Worm (Caenorhabditis elegans) whole organism, L1 larva: ENCODE measurements around the gene C55A6.3.
A peak's percentile ranks its signal among the peaks of the same experiment; 100 is the strongest.

Source experiments
- C34B4.2 ChIP-seq: sonication (generic microtip); optimal IDR thresholded peaks from 2 replicates; lab custom pipeline; 2017; ENCODE audit warnings: mild to moderate bottlenecking, missing genetic modification characterization, missing compliant biosample characterization
- F16B12.6 ChIP-seq: fragments of 150-350 bp; optimal IDR thresholded peaks from 2 replicates; lab custom pipeline; 2014; ENCODE audit warnings: missing biosample characterization, missing genetic modification characterization
- Y116A8C.19 ChIP-seq: sonication (generic microtip); optimal IDR thresholded peaks from 2 replicates; lab custom pipeline; 2016; ENCODE audit warnings: missing compliant biosample characterization, missing genetic modification characterization, borderline replicate concordance
- aha-1 ChIP-seq: fragments of 150-350 bp; optimal IDR thresholded peaks from 2 replicates; lab custom pipeline; 2014; ENCODE audit warnings: missing biosample characterization, missing genetic modification characterization
- ama-1 ChIP-seq: fragments of 150-350 bp; optimal IDR thresholded peaks from 2 replicates; lab custom pipeline; 2014
- blmp-1 ChIP-seq: fragments of 150-350 bp; optimal IDR thresholded peaks from 2 replicates; lab custom pipeline; 2014; ENCODE audit warnings: missing biosample characterization, missing genetic modification characterization
- ceh-8 ChIP-seq: fragments of 200-800 bp; sonication (Bioruptor generic); optimal IDR thresholded peaks from 2 replicates; lab custom pipeline; 2018; ENCODE audit warnings: mild to moderate bottlenecking, missing genetic modification characterization, moderate library complexity, missing compliant biosample characterization
- ceh-82 ChIP-seq, 3 experiments: fragments of 150-350 bp in 1 of 3; sonication (generic microtip) in 2 of 3; optimal IDR thresholded peaks; 2 replicates each; lab custom pipeline; 2014 to 2017; ENCODE audit warnings: missing biosample characterization in 3 of 3, missing genetic modification characterization in 3 of 3
- ceh-90 ChIP-seq: sonication (generic microtip); optimal IDR thresholded peaks from 2 replicates; lab custom pipeline; 2016; ENCODE audit warnings: missing genetic modification characterization, missing compliant biosample characterization
- dpl-1 ChIP-seq, 3 experiments: fragments of 150-350 bp in 2 of 3; sonication (generic microtip) in 1 of 3; optimal IDR thresholded peaks; 2 replicates each; lab custom pipeline; 2014 to 2017; ENCODE audit warnings: missing biosample characterization in 3 of 3, missing genetic modification characterization in 3 of 3, missing genetic modification reagents in 3 of 3
- efl-1 ChIP-seq, 4 experiments: fragments of 150-350 bp; optimal IDR thresholded peaks in 3 of 4; peaks in 1 of 4; 1 replicate in 1 of 4; 2 replicates in 3 of 4; lab custom pipeline; 2014; ENCODE audit warnings: missing biosample characterization in 2 of 4, missing genetic modification characterization in 2 of 4, missing genetic modification reagents in 2 of 4
- egl-27 ChIP-seq, 2 experiments: fragments of 150-350 bp in 1 of 2; sonication (generic microtip); optimal IDR thresholded peaks; 3 replicates each; lab custom pipeline; 2017 to 2018; ENCODE audit warnings: missing biosample characterization in 2 of 2, missing genetic modification characterization in 2 of 2, missing genetic modification reagents in 2 of 2
- fkh-8 ChIP-seq: sonication (generic microtip); optimal IDR thresholded peaks from 2 replicates; lab custom pipeline; 2016; ENCODE audit warnings: mild to moderate bottlenecking, missing genetic modification characterization, missing compliant biosample characterization
- fos-1 ChIP-seq: fragments of 150-350 bp; optimal IDR thresholded peaks from 2 replicates; lab custom pipeline; 2014; ENCODE audit warnings: missing biosample characterization, missing genetic modification characterization
- grh-1 ChIP-seq: fragments of 200-800 bp; sonication (Bioruptor generic); IDR thresholded peaks from 2 replicates; pipeline ENCODE4 v1.3.6; 2022; ENCODE audit warnings: missing genetic modification reagents, missing genetic modification characterization, missing compliant biosample characterization
- hlh-4 ChIP-seq: sonication (generic microtip); optimal IDR thresholded peaks from 2 replicates; lab custom pipeline; 2016; ENCODE audit warnings: mild to moderate bottlenecking, missing genetic modification characterization, missing compliant biosample characterization
- hpl-2 ChIP-seq: fragments of 150-350 bp; optimal IDR thresholded peaks from 2 replicates; lab custom pipeline; 2014; ENCODE audit warnings: missing biosample characterization, missing genetic modification reagents, missing genetic modification characterization
- irx-1 ChIP-seq: sonication (generic microtip); optimal IDR thresholded peaks from 2 replicates; lab custom pipeline; 2016; ENCODE audit warnings: missing genetic modification characterization, missing compliant biosample characterization
- isw-1 ChIP-seq: fragments of 200-800 bp; sonication (Bioruptor generic); IDR thresholded peaks from 2 replicates; pipeline ENCODE4 v1.3.6; 2022; ENCODE audit warnings: missing genetic modification characterization, missing compliant biosample characterization
- lin-14 ChIP-seq: fragments of 200-800 bp; sonication (Bioruptor generic); optimal IDR thresholded peaks from 2 replicates; lab custom pipeline; 2018; ENCODE audit warnings: mild to moderate bottlenecking, missing genetic modification characterization, moderate library complexity, missing compliant biosample characterization
- lin-35 ChIP-seq, 2 experiments: fragments of 150-350 bp; optimal IDR thresholded peaks; 2 replicates each; lab custom pipeline; 2014; ENCODE audit warnings: missing biosample characterization in 2 of 2, missing genetic modification characterization in 2 of 2, missing genetic modification reagents in 2 of 2
- lsy-2 ChIP-seq, 2 experiments: fragments of 150-350 bp; optimal IDR thresholded peaks; 2 replicates each; lab custom pipeline; 2014; ENCODE audit warnings: missing biosample characterization in 2 of 2, missing genetic modification characterization in 2 of 2
- mab-9 ChIP-seq: fragments of 200-800 bp; sonication (Bioruptor generic); IDR thresholded peaks from 2 replicates; pipeline ENCODE4 v1.3.6; 2022; ENCODE audit warnings: missing genetic modification reagents, missing genetic modification characterization, missing compliant biosample characterization
- mdl-1 ChIP-seq, 2 experiments: fragments of 150-350 bp; optimal IDR thresholded peaks; 2 replicates each; lab custom pipeline; 2014 to 2017; ENCODE audit warnings: missing biosample characterization in 2 of 2, missing genetic modification characterization in 2 of 2, inconsistent platforms in 1 of 2
- mep-1 ChIP-seq: fragments of 150-350 bp; optimal IDR thresholded peaks from 2 replicates; lab custom pipeline; 2014; ENCODE audit warnings: missing biosample characterization, missing genetic modification characterization
- nhr-11 ChIP-seq: fragments of 150-350 bp; optimal IDR thresholded peaks from 2 replicates; lab custom pipeline; 2014; ENCODE audit warnings: missing biosample characterization, missing genetic modification characterization
- nhr-12 ChIP-seq: sonication (generic microtip); optimal IDR thresholded peaks from 2 replicates; lab custom pipeline; 2017; ENCODE audit warnings: missing biosample characterization, missing genetic modification characterization
- nhr-237 ChIP-seq: fragments of 150-350 bp; optimal IDR thresholded peaks from 2 replicates; lab custom pipeline; 2014; ENCODE audit warnings: missing biosample characterization, missing genetic modification characterization
- nhr-85 ChIP-seq: sonication (generic microtip); peaks from one replicate; lab custom pipeline; 2016; ENCODE audit warnings: missing genetic modification characterization, inconsistent platforms, missing compliant biosample characterization
- sptf-1 ChIP-seq: fragments of 150-350 bp; optimal IDR thresholded peaks from 2 replicates; lab custom pipeline; 2014; ENCODE audit warnings: missing biosample characterization, missing genetic modification characterization
- sup-37 ChIP-seq: fragments of 200-800 bp; sonication (Bioruptor generic); optimal IDR thresholded peaks from 2 replicates; lab custom pipeline; 2018; ENCODE audit warnings: mild to moderate bottlenecking, missing genetic modification characterization, missing compliant biosample characterization
- swsn-7 ChIP-seq: sonication (generic microtip); optimal IDR thresholded peaks from 2 replicates; lab custom pipeline; 2016; ENCODE audit warnings: missing genetic modification characterization, missing compliant biosample characterization
- unc-130 ChIP-seq: fragments of 150-350 bp; optimal IDR thresholded peaks from 2 replicates; lab custom pipeline; 2017; ENCODE audit warnings: missing biosample characterization, missing genetic modification characterization, inconsistent platforms
- unc-30 ChIP-seq: sonication (generic microtip); optimal IDR thresholded peaks from 2 replicates; lab custom pipeline; 2017; ENCODE audit warnings: missing biosample characterization, missing genetic modification characterization
- unc-86 ChIP-seq: sonication (generic microtip); optimal IDR thresholded peaks from 2 replicates; lab custom pipeline; 2016; ENCODE audit warnings: missing genetic modification characterization, missing compliant biosample characterization
- unc-98 ChIP-seq: fragments of 200-800 bp; sonication (Bioruptor generic); IDR thresholded peaks from 2 replicates; pipeline ENCODE4 v1.3.6; 2022; ENCODE audit warnings: missing genetic modification characterization, missing compliant biosample characterization
- xbp-1 ChIP-seq: sonication (generic microtip); optimal IDR thresholded peaks from 2 replicates; lab custom pipeline; 2016; ENCODE audit warnings: missing genetic modification characterization, missing compliant biosample characterization
- ztf-4 ChIP-seq: fragments of 150-350 bp; optimal IDR thresholded peaks from 2 replicates; lab custom pipeline; 2014; ENCODE audit warnings: missing biosample characterization, missing genetic modification characterization

The C55A6.3 gene

DNA sequence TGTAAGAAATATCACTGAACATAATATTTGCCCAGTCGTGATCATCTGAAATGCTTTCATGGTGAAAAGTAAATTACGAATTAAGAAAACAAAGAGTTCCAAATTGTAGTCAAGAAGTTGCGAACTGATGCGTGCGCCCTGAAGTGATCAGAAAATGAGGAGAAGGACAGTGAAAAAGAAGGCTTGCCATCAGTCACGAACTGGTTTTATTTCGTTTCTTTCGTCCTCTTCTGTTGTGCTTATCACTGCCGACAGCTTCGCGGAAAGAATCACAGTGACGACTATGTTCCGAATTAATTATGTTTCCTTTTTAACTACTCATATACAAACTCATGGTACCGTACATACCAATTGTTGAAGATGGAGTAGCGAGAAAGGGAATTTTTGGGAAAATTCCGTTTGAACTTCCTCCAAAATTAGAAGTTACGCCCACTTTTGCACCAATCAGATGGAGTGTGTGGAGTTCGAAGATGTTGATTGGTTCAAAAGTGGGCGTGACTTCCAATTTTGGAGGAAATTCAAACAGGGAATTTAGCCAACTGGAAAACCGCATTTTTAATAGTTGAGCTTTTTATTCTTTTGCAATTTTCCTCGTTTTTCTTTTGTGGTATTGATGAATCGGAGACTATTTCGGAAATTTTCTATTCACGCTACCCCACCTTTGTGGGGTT is 10.1 kb downstream of the C55A6.3 start, which contains the start of gene C55A6.12:
Gene C55A6.12, minus strand, starts transcription at position 51 of the 671 bp plus-strand sequence.
- peak; percentile 28 for TF ChIP-seq nhr-85 (tag; lab: Kevin White, UChicago)
- TF ChIP-seq sptf-1 (tag; lab: Kevin White, UChicago) = no peak
- peak; percentile 25 to 77 for TF ChIP-seq lin-35 (GFP tag; optimal IDR thresholded peaks at IDR 0.05; lab: Kevin White, UChicago)
- TF ChIP-seq fos-1 = no peak
- no peak for TF ChIP-seq hpl-2
- peak; percentile 49; the same call in 1 of the 2 replicates for TF ChIP-seq grh-1 (GFP tag; lab: Robert Waterston, UW)
- TF ChIP-seq mdl-1 (tag; optimal IDR thresholded peaks at IDR 0.05; lab: Kevin White, UChicago) = no peak
- no peak for TF ChIP-seq nhr-12 (tag; lab: Kevin White, UChicago)
- peak in 1 of 2 experiments; percentile 24 for TF ChIP-seq lsy-2 (tag; optimal IDR thresholded peaks at IDR 0.05; lab: Kevin White, UChicago)
- peak in 1 of 2 experiments; percentile 74 for TF ChIP-seq efl-1 (optimal IDR thresholded peaks at IDR 0.05; lab: Kevin White, UChicago)
- TF ChIP-seq efl-1 (GFP tag; optimal IDR thresholded peaks at IDR 0.05 in 1 of 2; lab: Kevin White, UChicago) = peak; percentile 77 to 96
- TF ChIP-seq swsn-7 = no peak
- TF ChIP-seq ceh-82 (tag; optimal IDR thresholded peaks at IDR 0.05; lab: Kevin White, UChicago) = no peak
- TF ChIP-seq sup-37 (GFP tag; lab: Kevin White, UChicago) = no peak
- peak; percentile 27 to 68 (median 65) for TF ChIP-seq dpl-1 (GFP tag; optimal IDR thresholded peaks at IDR 0.05; lab: Kevin White, UChicago)
- no peak for TF ChIP-seq unc-98
- TF ChIP-seq F16B12.6 (tag; lab: Kevin White, UChicago) = no peak
- TF ChIP-seq ama-1 (lab: Kevin White, UChicago) = no peak
- no peak for TF ChIP-seq isw-1
- TF ChIP-seq nhr-237 = no peak
- no peak for TF ChIP-seq irx-1 (tag; lab: Kevin White, UChicago)
- TF ChIP-seq C34B4.2 (tag; lab: Kevin White, UChicago) = no peak
- peak; percentile 48 for TF ChIP-seq xbp-1 (tag; lab: Kevin White, UChicago)
- TF ChIP-seq nhr-11 (tag; lab: Kevin White, UChicago) = no peak

DNA sequence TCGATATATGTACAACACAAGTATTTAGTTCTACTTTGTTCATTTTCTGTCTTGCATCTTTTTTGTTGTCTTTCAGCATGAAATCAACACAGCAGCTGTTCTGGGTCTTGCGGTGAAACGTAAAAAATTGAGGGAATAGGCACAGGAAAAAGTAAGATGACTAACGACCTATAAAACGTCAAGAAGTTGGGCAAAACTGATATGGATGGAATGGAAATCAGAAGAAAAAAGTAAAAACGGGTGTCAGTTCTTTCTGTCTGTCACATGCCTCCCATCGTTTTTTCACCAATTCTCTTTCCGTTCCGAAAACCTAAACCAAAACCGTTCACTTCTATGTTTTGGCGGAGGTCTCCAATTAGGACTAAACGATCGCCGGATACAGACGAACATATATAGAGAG is 12.4 kb downstream of the C55A6.3 start:
- TF ChIP-seq fos-1 (no peak), fkh-8 (tag; lab: Kevin White, UChicago) (no peak), efl-1 (optimal IDR thresholded peaks at IDR 0.05; lab: Kevin White, UChicago) (no peak), efl-1 (GFP tag; optimal IDR thresholded peaks at IDR 0.05 in 1 of 2; lab: Kevin White, UChicago) (peak in 1 of 2 experiments; percentile 64), blmp-1 (tag; lab: Kevin White, UChicago) (peak; percentile 33)
- TF ChIP-seq, all 84 proteins: peak for 2

DNA sequence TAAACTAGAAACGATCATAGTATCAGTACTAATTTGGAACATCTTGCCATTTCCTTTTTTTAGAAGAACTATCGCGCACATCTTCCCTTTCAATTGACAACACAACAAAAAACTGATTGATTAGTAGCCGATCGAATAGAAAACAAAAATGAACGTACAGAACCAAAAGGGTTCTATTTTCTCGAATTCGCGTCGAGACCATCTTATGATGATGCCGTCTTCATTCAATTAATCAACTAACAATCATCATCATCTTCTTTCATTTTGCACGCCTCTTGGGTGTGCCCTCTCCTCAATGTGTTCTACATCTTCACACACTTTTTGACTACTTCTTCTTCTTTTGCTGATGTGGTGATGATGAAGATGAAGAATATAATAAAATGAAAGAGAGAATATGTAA is 13.5 kb downstream of the C55A6.3 start:
- no peak for TF ChIP-seq ceh-90
- TF ChIP-seq blmp-1 (tag; lab: Kevin White, UChicago) = peak; percentile 40
- no peak for TF ChIP-seq hlh-4 (tag; lab: Kevin White, UChicago)
- TF ChIP-seq egl-27 (tag; optimal IDR thresholded peaks at IDR 0.05; lab: Kevin White, UChicago) = no peak
- no peak for TF ChIP-seq Y116A8C.19 (tag; lab: Kevin White, UChicago)
- no peak for TF ChIP-seq ztf-4 (tag; lab: Kevin White, UChicago)
- TF ChIP-seq unc-86 (tag; lab: Kevin White, UChicago) = no peak
- TF ChIP-seq unc-30 (tag; lab: Kevin White, UChicago) = no peak
- no peak for TF ChIP-seq mab-9 (GFP tag; lab: Robert Waterston, UW)
- TF ChIP-seq fkh-8 (tag; lab: Kevin White, UChicago) = no peak
- no peak for TF ChIP-seq fos-1
- no peak for TF ChIP-seq aha-1 (tag; lab: Kevin White, UChicago)
- no peak for TF ChIP-seq mdl-1 (tag; optimal IDR thresholded peaks at IDR 0.05; lab: Kevin White, UChicago)
- peak; percentile 48 for TF ChIP-seq lin-14
- TF ChIP-seq unc-130 (tag; lab: Kevin White, UChicago) = no peak
- no peak for TF ChIP-seq efl-1 (optimal IDR thresholded peaks at IDR 0.05; lab: Kevin White, UChicago)
- no peak for TF ChIP-seq efl-1 (GFP tag; optimal IDR thresholded peaks at IDR 0.05 in 1 of 2; lab: Kevin White, UChicago)
- TF ChIP-seq ceh-8 (GFP tag; lab: Kevin White, UChicago) = no peak
- TF ChIP-seq mep-1 (tag; lab: Kevin White, UChicago) = no peak
